Fruit fly (Drosophila melanogaster): ENCODE results near the gene msd5.

The msd5 gene

dm6 chr3L:1379741-1380465 lies 47.0 kb upstream of the msd5 start (continued):
- TF ChIP-seq vvl (GFP tag; IDR thresholded peaks at IDR 0.05) (no peak), CG6791 (GFP tag; IDR thresholded peaks at IDR 0.05; ENCODE audit: partially characterized antibody) (peak; percentile 76), Opbp (GFP tag; IDR thresholded peaks at IDR 0.05; ENCODE audit: partially characterized antibody) (peak; percentile 69; the same call in 2 of the 3 replicates), gcm2 (GFP tag; optimal IDR thresholded peaks at IDR 0.05) (no peak), ara (GFP tag; IDR thresholded peaks at IDR 0.05) (no peak), Atf6 (GFP tag; IDR thresholded peaks at IDR 0.05) (no peak), dm (GFP tag; optimal IDR thresholded peaks at IDR 0.05) (no peak), sens (GFP tag) (peak; percentile 16), Pdp1 (GFP tag; optimal IDR thresholded peaks at IDR 0.05) (peak in 1 of 2 experiments; percentile 10), bbx (GFP tag; IDR thresholded peaks at IDR 0.05; ENCODE audit: partially characterized antibody) (peak; percentile 50; the same call in 1 of the 2 replicates), CG8290 (GFP tag; optimal IDR thresholded peaks at IDR 0.05) (peak; percentile 69), CG8290 (tag; optimal IDR thresholded peaks at IDR 0.05) (no peak), TFAM (GFP tag; optimal IDR thresholded peaks at IDR 0.05) (no peak), nerfin-2 (GFP tag; IDR thresholded peaks at IDR 0.05; ENCODE audit: partially characterized antibody) (0 out of 2 replicates have a peak, but pooled peaks have one; percentile 47), HLH4C (GFP tag; IDR thresholded peaks at IDR 0.05; ENCODE audit: partially characterized antibody) (peak; percentile 54), CG16813 (GFP tag; IDR thresholded peaks at IDR 0.05; ENCODE audit: partially characterized antibody) (peak; percentile 61; the same call in 2 of the 3 replicates), CG8765 (GFP tag; IDR thresholded peaks at IDR 0.05) (no peak), CG2116 (GFP tag; optimal IDR thresholded peaks at IDR 0.05) (no peak), CG11456 (GFP tag; IDR thresholded peaks at IDR 0.05) (no peak), CG2889 (GFP tag; IDR thresholded peaks at IDR 0.05) (no peak), CG13624 (GFP tag; optimal IDR thresholded peaks at IDR 0.05) (no peak), tap (tag; optimal IDR thresholded peaks at IDR 0.05) (no peak)

DNA sequence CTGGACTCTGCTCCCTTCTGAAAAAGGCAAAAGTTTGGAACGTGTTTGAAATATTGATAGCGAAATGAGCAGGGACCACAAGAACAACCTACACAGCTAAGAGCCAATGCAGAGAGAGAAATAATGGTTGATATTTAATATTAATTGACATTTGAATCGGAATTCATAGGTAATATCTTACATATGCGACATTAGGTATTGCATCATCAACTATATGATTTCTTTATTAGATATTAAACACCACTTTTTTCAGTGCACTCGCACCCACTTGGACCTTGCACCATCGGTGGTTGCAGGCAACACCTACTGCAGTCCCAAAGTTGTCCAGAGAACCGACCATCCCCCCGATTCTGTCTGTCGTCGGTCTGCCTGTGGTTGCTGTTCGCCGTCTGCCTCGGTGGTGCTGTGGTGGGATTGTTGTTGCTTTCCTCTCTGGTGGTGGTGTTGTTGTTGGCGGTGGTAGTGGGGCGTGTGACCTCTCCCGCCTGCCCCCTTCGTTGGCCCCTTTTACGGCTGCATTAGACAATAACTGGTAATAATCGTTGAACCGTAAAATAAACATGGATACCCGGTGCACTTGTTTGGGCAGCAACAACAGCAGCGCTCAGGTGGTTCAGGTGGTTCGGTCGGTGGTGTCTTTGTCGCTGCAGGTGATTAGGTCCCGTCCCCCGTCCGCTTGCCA lies 46.1 kb upstream of the msd5 start:
- TF ChIP-seq CG33213 (GFP tag; optimal IDR thresholded peaks at IDR 0.05) (no peak), ato (GFP tag; IDR thresholded peaks at IDR 0.05; ENCODE audit: partially characterized antibody) (no peak), Doc3 (GFP tag; IDR thresholded peaks at IDR 0.05; ENCODE audit: partially characterized antibody) (no peak), sqz (GFP tag; optimal IDR thresholded peaks at IDR 0.05) (peak; percentile 29), peb (GFP tag; IDR thresholded peaks at IDR 0.05) (peak; percentile 57; the same call in 1 of the 2 replicates), ken (GFP tag; IDR thresholded peaks at IDR 0.05) (peak; percentile 67), unpg (GFP tag; optimal IDR thresholded peaks at IDR 0.05) (peak; percentile 72), HHEX (GFP tag; optimal IDR thresholded peaks at IDR 0.05) (peak; percentile 7), Hr51 (GFP tag; optimal IDR thresholded peaks at IDR 0.05) (peak in 1 of 2 experiments; percentile 56), maf-S (GFP tag; optimal IDR thresholded peaks at IDR 0.05) (no peak), PHDP (tag; optimal IDR thresholded peaks at IDR 0.05) (peak; percentile 63), cad (GFP tag; optimal IDR thresholded peaks at IDR 0.05) (no peak), Dip3 (GFP tag; optimal IDR thresholded peaks at IDR 0.05) (no peak), NK7.1 (GFP tag; optimal IDR thresholded peaks at IDR 0.05) (peak; percentile 24), trem (tag; optimal IDR thresholded peaks at IDR 0.05) (peak; percentile 51), gt (GFP tag; IDR thresholded peaks at IDR 0.05) (peak; percentile 41), CG17829 (tag; optimal IDR thresholded peaks at IDR 0.05) (peak; percentile 70), Blimp-1 (GFP tag; optimal IDR thresholded peaks at IDR 0.05) (peak; percentile 61), CG16779 (GFP tag; IDR thresholded peaks at IDR 0.05) (no peak), ab (GFP tag; optimal IDR thresholded peaks at IDR 0.05) (no peak), bab2 (GFP tag; optimal IDR thresholded peaks at IDR 0.05) (peak; percentile 67), Adf1 (GFP tag; IDR thresholded peaks at IDR 0.05) (no peak), crc (GFP tag; optimal IDR thresholded peaks at IDR 0.05) (no peak), aop (GFP tag; IDR thresholded peaks at IDR 0.05) (no peak), CG7357 (GFP tag; IDR thresholded peaks at IDR 0.05) (peak; percentile 63; the same call in 1 of the 3 replicates), croc (GFP tag; conservative IDR thresholded peaks at IDR 0.05) (no peak; the same call in 2 of the 3 replicates), Ets97D (GFP tag; optimal IDR thresholded peaks at IDR 0.05) (peak; percentile 3)

Data from whole organism, embryonic.